Worm (Caenorhabditis elegans): ENCODE measurements around the gene R11H6.2.
A peak's percentile ranks its signal among the peaks of the same experiment; 100 is the strongest.

DNA sequence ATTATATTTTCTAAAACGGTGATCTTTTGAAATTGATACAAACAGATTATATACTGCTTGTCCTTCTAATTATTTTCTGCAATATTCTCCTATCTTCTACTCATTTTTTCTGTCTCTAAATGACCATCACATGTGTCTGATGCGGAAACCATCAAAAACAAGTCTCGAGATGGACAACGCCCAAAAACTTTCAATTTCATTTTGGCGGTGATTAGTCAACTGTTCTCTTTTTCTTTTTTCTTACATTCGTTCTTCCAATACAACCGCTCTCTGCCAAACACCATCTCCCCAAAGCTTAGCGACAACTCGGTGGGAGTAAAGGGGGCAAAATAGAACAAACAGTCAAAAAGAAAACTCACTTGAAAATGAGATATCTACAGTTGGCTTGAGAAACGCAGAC is 35.5 kb downstream of the R11H6.2 start:
- TF ChIP-seq aly-2 (tag; optimal IDR thresholded peaks at IDR 0.05) (no peak), ces-1 (GFP tag; optimal IDR thresholded peaks at IDR 0.05) (no peak), lin-39 (tag; optimal IDR thresholded peaks at IDR 0.05) (no peak), pha-4 (GFP tag; IDR thresholded peaks at IDR 0.05) (no peak), pha-4 (tag; optimal IDR thresholded peaks at IDR 0.05) (no peak), ceh-62 (tag; optimal IDR thresholded peaks at IDR 0.05) (no peak), snpc-4 (tag; optimal IDR thresholded peaks at IDR 0.05) (no peak), unc-62 (GFP tag; optimal IDR thresholded peaks at IDR 0.05 in 1 of 2) (peak in 1 of 2 experiments; percentile 60), unc-62 (tag; optimal IDR thresholded peaks at IDR 0.05) (no peak), ctbp-1 (GFP tag; IDR thresholded peaks at IDR 0.05) (no peak), lir-3 (tag; optimal IDR thresholded peaks at IDR 0.05) (no peak), lsy-2 (tag; optimal IDR thresholded peaks at IDR 0.05) (no peak), nhr-237 (tag; optimal IDR thresholded peaks at IDR 0.05) (no peak)

Measured in whole organism, L4 larva.